Worm (Caenorhabditis elegans): Measurements from ENCODE around the gene F10D2.10.
A peak's percentile ranks its signal among the peaks of the same experiment; 100 is the strongest.

The F10D2.10 gene

ce11 chrV:7110370-7110769 lies 45.6 kb downstream of the F10D2.10 start:
- TF ChIP-seq nhr-77 (tag; optimal IDR thresholded peaks at IDR 0.05) (no peak), ceh-20 (GFP tag; IDR thresholded peaks at IDR 0.05) (no peak), fos-1 (tag; optimal IDR thresholded peaks at IDR 0.05) (no peak), ceh-62 (tag; optimal IDR thresholded peaks at IDR 0.05) (no peak), spr-1 (tag; optimal IDR thresholded peaks at IDR 0.05) (no peak), F44E2.7 (GFP tag; IDR thresholded peaks at IDR 0.05) (no peak), unc-62 (GFP tag; optimal IDR thresholded peaks at IDR 0.05 in 1 of 2) (no peak), unc-62 (tag; optimal IDR thresholded peaks at IDR 0.05) (no peak), hlh-11 (tag; optimal IDR thresholded peaks at IDR 0.05) (no peak), dmd-6 (GFP tag; IDR thresholded peaks at IDR 0.05) (no peak), cey-2 (tag; optimal IDR thresholded peaks at IDR 0.05; ENCODE audit: borderline replicate concordance, insufficient read depth) (no peak), vab-7 (GFP tag; IDR thresholded peaks at IDR 0.05) (no peak), nhr-25 (tag; optimal IDR thresholded peaks at IDR 0.05; ENCODE audit: borderline replicate concordance, insufficient read depth) (no peak), nhr-11 (tag; optimal IDR thresholded peaks at IDR 0.05) (no peak), ama-1 (optimal IDR thresholded peaks at IDR 0.05) (no peak), nhr-6 (tag; optimal IDR thresholded peaks at IDR 0.05) (no peak), snpc-4 (tag; optimal IDR thresholded peaks at IDR 0.05) (no peak), ZK546.5 (tag; optimal IDR thresholded peaks at IDR 0.05) (no peak), arid-1 (GFP tag; conservative IDR thresholded peaks at IDR 0.05) (no peak), ceh-32 (tag; optimal IDR thresholded peaks at IDR 0.05; ENCODE audit: poor library complexity) (no peak)

ce11 chrV:7106499-7107152 lies 49.4 kb downstream of the F10D2.10 start:
- no peak for TF ChIP-seq mxl-3 (GFP tag; optimal IDR thresholded peaks at IDR 0.05)
- TF ChIP-seq set-16 (GFP tag; IDR thresholded peaks at IDR 0.05): peak; percentile 52; the same call in 1 of the 2 replicates
- peak; percentile 59 for TF ChIP-seq fkh-10 (GFP tag; optimal IDR thresholded peaks at IDR 0.05)
